Worm (Caenorhabditis elegans) whole organism, young adult: ENCODE measurements around the gene R05H5.4.

Source experiments
- B0019.2 ChIP-seq: fragments of 200-800 bp; sonication (Bioruptor generic); conservative IDR thresholded peaks from 2 replicates; pipeline ENCODE4 v1.3.6; 2022; ENCODE audit warnings: missing genetic modification reagents, missing genetic modification characterization, missing compliant biosample characterization
- B0035.1 ChIP-seq: sonication (generic microtip); optimal IDR thresholded peaks from 2 replicates; lab custom pipeline; 2016; ENCODE audit warnings: missing genetic modification characterization, mild to moderate bottlenecking, missing compliant biosample characterization, missing genotype, missing genetic modification reagents
- B0261.1 ChIP-seq: sonication (generic microtip); optimal IDR thresholded peaks from 2 replicates; lab custom pipeline; 2016; ENCODE audit warnings: mild to moderate bottlenecking, missing genetic modification characterization, moderate library complexity, missing compliant biosample characterization
- F22D6.2 ChIP-seq: sonication (generic microtip); optimal IDR thresholded peaks from 2 replicates; lab custom pipeline; 2016; ENCODE audit warnings: mild to moderate bottlenecking, missing genetic modification characterization, missing compliant biosample characterization
- F37B4.10 ChIP-seq: fragments of 200-800 bp; sonication (Bioruptor generic); IDR thresholded peaks from 2 replicates; pipeline ENCODE4 v1.3.6; 2022; ENCODE audit warnings: missing genetic modification characterization, missing compliant biosample characterization
- F52B5.7 ChIP-seq: sonication (generic microtip); optimal IDR thresholded peaks from 2 replicates; lab custom pipeline; 2016; ENCODE audit warnings: mild to moderate bottlenecking, missing genetic modification characterization, missing compliant biosample characterization
- F55B11.4 ChIP-seq: sonication (generic microtip); optimal IDR thresholded peaks from 2 replicates; lab custom pipeline; 2016; ENCODE audit warnings: missing compliant biosample characterization, missing genetic modification characterization, borderline replicate concordance; ENCODE audit not compliant: insufficient read depth
- K11D2.4 ChIP-seq: fragments of 200-800 bp; sonication (Bioruptor generic); IDR thresholded peaks from 2 replicates; pipeline ENCODE4 v1.3.6; 2022; ENCODE audit warnings: missing genetic modification reagents, missing genetic modification characterization, missing compliant biosample characterization
- Y79H2A.3 ChIP-seq: fragments of 200-800 bp; sonication (Bioruptor generic); conservative IDR thresholded peaks from 2 replicates; pipeline ENCODE4 v1.3.6; 2022; ENCODE audit warnings: missing genetic modification reagents, missing genetic modification characterization, missing compliant biosample characterization
- ama-1 ChIP-seq, 3 experiments: fragments of 150-350 bp in 1 of 3; sonication (generic microtip) in 2 of 3; optimal IDR thresholded peaks; 2 replicates each; lab custom pipeline; 2014 to 2018; ENCODE audit warnings: missing biosample characterization in 2 of 3, missing genetic modification characterization in 2 of 3, missing genetic modification reagents in 2 of 3
- athp-1 ChIP-seq: sonication (generic microtip); optimal IDR thresholded peaks from 2 replicates; lab custom pipeline; 2017; ENCODE audit warnings: mild to moderate bottlenecking, missing genetic modification characterization, missing compliant biosample characterization
- attf-5 ChIP-seq: fragments of 200-800 bp; sonication (Bioruptor generic); optimal IDR thresholded peaks from 2 replicates; lab custom pipeline; 2018; ENCODE audit warnings: mild to moderate bottlenecking, missing genetic modification characterization, missing compliant biosample characterization
- bed-1 ChIP-seq: fragments of 200-800 bp; sonication (Bioruptor generic); IDR thresholded peaks from 2 replicates; pipeline ENCODE4 v1.3.6; 2022; ENCODE audit warnings: missing genetic modification reagents, missing genetic modification characterization, missing compliant biosample characterization
- ceh-27 ChIP-seq: fragments of 200-800 bp; sonication (Bioruptor generic); optimal IDR thresholded peaks from 2 replicates; lab custom pipeline; 2018; ENCODE audit warnings: mild to moderate bottlenecking, missing genetic modification characterization, moderate library complexity, missing compliant biosample characterization
- ceh-91 ChIP-seq: fragments of 200-800 bp; sonication (Bioruptor generic); IDR thresholded peaks from 2 replicates; pipeline ENCODE4 v1.3.6; 2022; ENCODE audit warnings: missing genetic modification reagents, missing genetic modification characterization, missing compliant biosample characterization
- chd-7 ChIP-seq: sonication (generic microtip); optimal IDR thresholded peaks from 2 replicates; lab custom pipeline; 2016; ENCODE audit warnings: mild to moderate bottlenecking, missing genetic modification characterization, moderate library complexity, missing compliant biosample characterization
- die-1 ChIP-seq: sonication (generic microtip); optimal IDR thresholded peaks from 2 replicates; lab custom pipeline; 2016; ENCODE audit warnings: missing genotype, mild to moderate bottlenecking, missing genetic modification characterization, missing compliant biosample characterization
- dox-1 ChIP-seq: fragments of 200-800 bp; sonication (Bioruptor generic); IDR thresholded peaks from 2 replicates; pipeline ENCODE4 v1.3.6; 2022; ENCODE audit warnings: missing genetic modification reagents, missing genetic modification characterization, missing compliant biosample characterization
- dpff-1 ChIP-seq: sonication (generic microtip); optimal IDR thresholded peaks from 2 replicates; lab custom pipeline; 2017; ENCODE audit warnings: mild to moderate bottlenecking, missing genetic modification characterization, missing compliant biosample characterization
- egl-18 ChIP-seq: fragments of 200-800 bp; sonication (Bioruptor generic); IDR thresholded peaks from 2 replicates; pipeline ENCODE4 v1.3.6; 2022; ENCODE audit warnings: missing genetic modification reagents, missing genetic modification characterization, missing compliant biosample characterization
- egl-44 ChIP-seq: fragments of 200-800 bp; sonication (Bioruptor generic); IDR thresholded peaks from 2 replicates; pipeline ENCODE4 v1.3.6; 2022; ENCODE audit warnings: missing genetic modification reagents, missing genetic modification characterization, missing compliant biosample characterization
- egrh-3 ChIP-seq: fragments of 200-800 bp; sonication (Bioruptor generic); IDR thresholded peaks from 2 replicates; pipeline ENCODE4 v1.3.6; 2022; ENCODE audit warnings: missing genetic modification reagents, missing genetic modification characterization, missing compliant biosample characterization
- ekl-4 ChIP-seq: fragments of 200-800 bp; sonication (Bioruptor generic); IDR thresholded peaks from 2 replicates; pipeline ENCODE4 v1.3.6; 2022; ENCODE audit warnings: missing genetic modification reagents, missing genetic modification characterization, missing compliant biosample characterization
- fkh-3 ChIP-seq: sonication (generic microtip); optimal IDR thresholded peaks from 2 replicates; lab custom pipeline; 2016; ENCODE audit warnings: mild to moderate bottlenecking, missing genetic modification characterization, missing compliant biosample characterization
- hmg-20 ChIP-seq: fragments of 200-800 bp; sonication (Bioruptor generic); IDR thresholded peaks from 2 replicates; pipeline ENCODE4 v1.3.6; 2022; ENCODE audit warnings: missing genetic modification reagents, missing genetic modification characterization, missing compliant biosample characterization
- hsf-1 ChIP-seq: fragments of 200-800 bp; sonication (Bioruptor generic); IDR thresholded peaks from 2 replicates; pipeline ENCODE4 v1.3.6; 2022; ENCODE audit warnings: missing genetic modification reagents, missing genetic modification characterization, missing compliant biosample characterization
- let-607 ChIP-seq, 2 experiments: fragments of 200-800 bp in 1 of 2; sonication (Bioruptor generic) in 1 of 2; sonication (generic microtip) in 1 of 2; optimal IDR thresholded peaks; 2 replicates each; lab custom pipeline; 2016 to 2018; ENCODE audit warnings: mild to moderate bottlenecking in 2 of 2, missing compliant biosample characterization in 2 of 2, missing genetic modification characterization in 2 of 2, moderate library complexity in 2 of 2, missing genotype in 1 of 2
- lin-35 ChIP-seq, 3 experiments: fragments of 150-350 bp in 2 of 3; sonication (generic microtip) in 1 of 3; optimal IDR thresholded peaks; 2 replicates each; lab custom pipeline; 2014 to 2018; ENCODE audit warnings: missing biosample characterization in 3 of 3, missing genetic modification characterization in 3 of 3, missing genetic modification reagents in 3 of 3
- madf-10 ChIP-seq: sonication (generic microtip); optimal IDR thresholded peaks from 2 replicates; lab custom pipeline; 2016; ENCODE audit warnings: mild to moderate bottlenecking, missing genetic modification characterization, missing compliant biosample characterization
- madf-3 ChIP-seq: fragments of 200-800 bp; sonication (Bioruptor generic); IDR thresholded peaks from 2 replicates; pipeline ENCODE4 v1.3.6; 2022; ENCODE audit warnings: missing genetic modification reagents, missing genetic modification characterization, missing compliant biosample characterization
- madf-6 ChIP-seq: fragments of 200-800 bp; sonication (Bioruptor generic); IDR thresholded peaks from 2 replicates; pipeline ENCODE4 v1.3.6; 2022; ENCODE audit warnings: missing genetic modification reagents, missing genetic modification characterization, missing compliant biosample characterization
- mel-28 ChIP-seq: sonication (generic microtip); optimal IDR thresholded peaks from 2 replicates; lab custom pipeline; 2016; ENCODE audit warnings: borderline replicate concordance, mild to moderate bottlenecking, missing genetic modification characterization, missing compliant biosample characterization
- mes-4 ChIP-seq: sonication (generic microtip); optimal IDR thresholded peaks from 2 replicates; lab custom pipeline; 2016; ENCODE audit warnings: missing genotype, missing genetic modification characterization, missing compliant biosample characterization
- mxl-1 ChIP-seq: sonication (generic microtip); optimal IDR thresholded peaks from 2 replicates; lab custom pipeline; 2016; ENCODE audit warnings: missing genetic modification characterization, missing compliant biosample characterization
- nfya-1 ChIP-seq: sonication (generic microtip); optimal IDR thresholded peaks from 2 replicates; lab custom pipeline; 2017; ENCODE audit warnings: antibody characterized with exemption, missing compliant biosample characterization, missing genetic modification characterization, borderline replicate concordance; ENCODE audit not compliant: insufficient read depth
- nfya-2 ChIP-seq: fragments of 200-800 bp; sonication (Bioruptor generic); IDR thresholded peaks from 2 replicates; pipeline ENCODE4 v1.3.6; 2022; ENCODE audit warnings: missing genetic modification reagents, missing genetic modification characterization, missing compliant biosample characterization
- nfyb-1 ChIP-seq: fragments of 200-800 bp; sonication (Bioruptor generic); IDR thresholded peaks from 2 replicates; pipeline ENCODE4 v1.3.6; 2022; ENCODE audit warnings: missing genetic modification reagents, missing genetic modification characterization, missing compliant biosample characterization
- nhr-179 ChIP-seq: sonication (generic microtip); optimal IDR thresholded peaks from 2 replicates; lab custom pipeline; 2016; ENCODE audit warnings: mild to moderate bottlenecking, missing genetic modification characterization, missing compliant biosample characterization
- nhr-27 ChIP-seq: fragments of 200-800 bp; sonication (Bioruptor generic); optimal IDR thresholded peaks from 2 replicates; lab custom pipeline; 2018; ENCODE audit warnings: mild to moderate bottlenecking, missing genetic modification characterization, moderate library complexity, missing compliant biosample characterization
- nhr-80 ChIP-seq: sonication (generic microtip); optimal IDR thresholded peaks from 2 replicates; lab custom pipeline; 2016; ENCODE audit warnings: missing genetic modification characterization, missing compliant biosample characterization
- rec-8 ChIP-seq, 2 experiments: sonication (generic microtip); optimal IDR thresholded peaks; 2 replicates each; lab custom pipeline; 2016; ENCODE audit warnings: mild to moderate bottlenecking in 2 of 2, missing genetic modification characterization in 2 of 2, missing genetic modification reagents in 2 of 2, missing genotype in 2 of 2, missing biosample characterization in 1 of 2, missing compliant biosample characterization in 1 of 2, moderate library complexity in 1 of 2
- sdz-38 ChIP-seq: sonication (generic microtip); optimal IDR thresholded peaks from 2 replicates; lab custom pipeline; 2016; ENCODE audit warnings: missing genotype, missing genetic modification characterization, missing compliant biosample characterization
- snpc-3.4 ChIP-seq: sonication (generic microtip); optimal IDR thresholded peaks from 2 replicates; lab custom pipeline; 2017; ENCODE audit warnings: missing genetic modification characterization, mild to moderate bottlenecking, missing compliant biosample characterization, antibody characterized with exemption, moderate library complexity, missing genotype, missing genetic modification reagents
- snpc-4 ChIP-seq, 5 experiments: fragments of 150-350 bp in 1 of 5; sonication (generic microtip) in 4 of 5; optimal IDR thresholded peaks; 2 replicates each; lab custom pipeline; 2014 to 2018; ENCODE audit warnings: missing genetic modification characterization in 5 of 5, missing biosample characterization in 3 of 5, antibody characterized with exemption in 2 of 5, mild to moderate bottlenecking in 2 of 5, missing compliant biosample characterization in 2 of 5, missing genotype in 2 of 5, moderate library complexity in 2 of 5, missing genetic modification reagents in 1 of 5
- tbp1 ChIP-seq: fragments of 200-800 bp; sonication (Bioruptor generic); optimal IDR thresholded peaks from 2 replicates; lab custom pipeline; 2018; ENCODE audit warnings: mild to moderate bottlenecking, missing genetic modification characterization, missing compliant biosample characterization
- unc-62 ChIP-seq: fragments of 150-350 bp; optimal IDR thresholded peaks from 2 replicates; lab custom pipeline; 2014; ENCODE audit warnings: missing biosample characterization, missing genetic modification reagents, missing genetic modification characterization
- ztf-25 ChIP-seq: fragments of 200-800 bp; sonication (Bioruptor generic); IDR thresholded peaks from 2 replicates; pipeline ENCODE4 v1.3.6; 2022; ENCODE audit warnings: missing genetic modification reagents, missing genetic modification characterization, missing compliant biosample characterization
- ztf-6 ChIP-seq: fragments of 200-800 bp; sonication (Bioruptor generic); IDR thresholded peaks from 2 replicates; pipeline ENCODE4 v1.3.6; 2022; ENCODE audit warnings: missing genetic modification reagents, missing genetic modification characterization, missing compliant biosample characterization

R05H5.4 gene

ce11 chrII:10247154-10247553 is 47.3 kb upstream of the R05H5.4 start:
- TF ChIP-seq nfyb-1 (GFP tag; lab: Robert Waterston, UW): no peak; the same call in 1 of the 2 replicates
- no peak for TF ChIP-seq B0261.1 (tag; lab: Kevin White, UChicago)
- TF ChIP-seq attf-5 (GFP tag; lab: Kevin White, UChicago): no peak
- no peak for TF ChIP-seq ceh-91 (GFP tag; lab: Robert Waterston, UW)
- TF ChIP-seq F37B4.10: no peak
- TF ChIP-seq madf-3: peak; percentile 67; the same call in 1 of the 2 replicates
- TF ChIP-seq madf-10: no peak
- 0 out of 2 replicates have a peak, but pooled peaks have one; percentile 53 for TF ChIP-seq bed-1 (GFP tag; lab: Robert Waterston, UW)
- TF ChIP-seq K11D2.4: no peak
- TF ChIP-seq ztf-6: no peak
- TF ChIP-seq ztf-25 (GFP tag; lab: Robert Waterston, UW): no peak
- no peak for TF ChIP-seq nfya-1 (tag; lab: Kevin White, UChicago)
- TF ChIP-seq unc-62: no peak
- no peak for TF ChIP-seq sdz-38
- TF ChIP-seq nfya-2 (GFP tag; lab: Robert Waterston, UW): no peak
- no peak for TF ChIP-seq nhr-80 (tag; lab: Kevin White, UChicago)
- TF ChIP-seq egl-44 (GFP tag; lab: Robert Waterston, UW): no peak
- no peak for TF ChIP-seq egrh-3
- no peak for TF ChIP-seq mes-4 (tag; lab: Kevin White, UChicago)
- no peak for TF ChIP-seq tbp1 (GFP tag; lab: Kevin White, UChicago)
- TF ChIP-seq dpff-1 (tag; lab: Kevin White, UChicago): no peak
- no peak for TF ChIP-seq ama-1 (optimal IDR thresholded peaks at IDR 0.05; lab: Kevin White, UChicago)
- TF ChIP-seq ama-1 (GFP tag; optimal IDR thresholded peaks at IDR 0.05; lab: Kevin White, UChicago): no peak
- no peak for TF ChIP-seq B0035.1 (tag; lab: Kevin White, UChicago)
- TF ChIP-seq F55B11.4 (tag; lab: Kevin White, UChicago): no peak
- 0 out of 2 replicates have a peak, but pooled peaks have one; percentile 7 for TF ChIP-seq ekl-4 (GFP tag; lab: Robert Waterston, UW)
- peak; percentile 8 for TF ChIP-seq snpc-3.4 (tag; lab: Kevin White, UChicago)
- TF ChIP-seq mel-28 (tag; lab: Kevin White, UChicago): no peak
- TF ChIP-seq die-1: no peak
- no peak for TF ChIP-seq athp-1 (tag; lab: Kevin White, UChicago)
- peak; percentile 51 for TF ChIP-seq madf-6 (GFP tag; lab: Robert Waterston, UW)
- no peak for TF ChIP-seq F52B5.7 (tag; lab: Kevin White, UChicago)
- no peak for TF ChIP-seq ceh-27 (GFP tag; lab: Kevin White, UChicago)
- no peak for TF ChIP-seq fkh-3 (tag; lab: Kevin White, UChicago)
- TF ChIP-seq hsf-1 (GFP tag; lab: Robert Waterston, UW): no peak
- no peak for TF ChIP-seq hmg-20 (GFP tag; lab: Robert Waterston, UW)
- TF ChIP-seq snpc-4 (GFP tag; optimal IDR thresholded peaks at IDR 0.05; lab: Kevin White, UChicago): no peak
- no peak for TF ChIP-seq snpc-4 (tag; optimal IDR thresholded peaks at IDR 0.05; lab: Kevin White, UChicago)
- no peak for TF ChIP-seq rec-8 (tag; optimal IDR thresholded peaks at IDR 0.05; lab: Kevin White, UChicago)
- no peak for TF ChIP-seq lin-35 (GFP tag; optimal IDR thresholded peaks at IDR 0.05; lab: Kevin White, UChicago)
- TF ChIP-seq nhr-179 (tag; lab: Kevin White, UChicago): no peak
- TF ChIP-seq Y79H2A.3: no peak
- TF ChIP-seq nhr-27 (tag; lab: Kevin White, UChicago): no peak
- TF ChIP-seq dox-1 (GFP tag; lab: Robert Waterston, UW): no peak
- no peak for TF ChIP-seq let-607 (tag; optimal IDR thresholded peaks at IDR 0.05; lab: Kevin White, UChicago)
- TF ChIP-seq egl-18 (GFP tag; lab: Robert Waterston, UW): 0 out of 2 replicates have a peak, but pooled peaks have one; percentile 42
- no peak for TF ChIP-seq mxl-1 (tag; lab: Kevin White, UChicago)
- TF ChIP-seq chd-7: no peak
- TF ChIP-seq F22D6.2: no peak
- no peak for TF ChIP-seq B0019.2
